Fruit fly (Drosophila melanogaster) whole organism, embryonic: ENCODE data around the gene RIOK2.

Experiments
- Atf-2 ChIP-seq: fragments of 200-800 bp; sonication (Bioruptor generic); optimal IDR thresholded peaks from 2 replicates; lab custom pipeline; 2016; ENCODE audit warnings: missing biosample characterization, missing genetic modification characterization
- Atf3 ChIP-seq: fragments of 200-800 bp; sonication (Bioruptor generic); optimal IDR thresholded peaks from 3 replicates; lab custom pipeline; 2016; ENCODE audit warnings: missing biosample characterization, missing genetic modification characterization
- BEAF-32 ChIP-seq: fragments of 200-800 bp; sonication (Bioruptor generic); optimal IDR thresholded peaks from 3 replicates; lab custom pipeline; 2017; ENCODE audit warnings: missing biosample characterization, missing genetic modification characterization, mild to moderate bottlenecking, moderate library complexity, missing genetic modification reagents
- CG10979 ChIP-seq: fragments of 200-800 bp; sonication (Bioruptor generic); optimal IDR thresholded peaks from 2 replicates; lab custom pipeline; 2018; ENCODE audit warnings: missing biosample characterization, mild to moderate bottlenecking, missing genetic modification characterization, moderate library complexity
- CG11398 ChIP-seq: fragments of 200-800 bp; sonication (Bioruptor generic); optimal IDR thresholded peaks from 2 replicates; lab custom pipeline; 2016; ENCODE audit warnings: missing biosample characterization, missing genetic modification characterization
- CG12299 ChIP-seq: fragments of 200-800 bp; sonication (Bioruptor generic); optimal IDR thresholded peaks from 2 replicates; lab custom pipeline; 2018; ENCODE audit warnings: missing biosample characterization, mild to moderate bottlenecking, missing genetic modification characterization
- CG13424 ChIP-seq: fragments of 200-800 bp; sonication (Bioruptor generic); optimal IDR thresholded peaks from 2 replicates; lab custom pipeline; 2019; ENCODE audit warnings: missing biosample characterization, mild to moderate bottlenecking, missing genetic modification characterization, moderate library complexity
- CG13624 ChIP-seq: fragments of 200-800 bp; sonication (Bioruptor generic); optimal IDR thresholded peaks from 2 replicates; lab custom pipeline; 2016; ENCODE audit warnings: missing biosample characterization, missing genetic modification characterization
- CG15269 ChIP-seq: fragments of 200-800 bp; sonication (Bioruptor generic); optimal IDR thresholded peaks from 2 replicates; lab custom pipeline; 2018; ENCODE audit warnings: missing biosample characterization, mild to moderate bottlenecking, missing genetic modification characterization, moderate library complexity
- CG18599 ChIP-seq: fragments of 200-800 bp; sonication (Bioruptor generic); optimal IDR thresholded peaks from 3 replicates; lab custom pipeline; 2017; ENCODE audit warnings: missing biosample characterization, missing genetic modification characterization, mild to moderate bottlenecking, moderate library complexity, missing genetic modification reagents
- CG3065 ChIP-seq: fragments of 200-800 bp; sonication (Bioruptor generic); optimal IDR thresholded peaks from 2 replicates; lab custom pipeline; 2016; ENCODE audit warnings: missing biosample characterization, missing genetic modification characterization
- CG32767 ChIP-seq: fragments of 200-800 bp; sonication (Bioruptor generic); IDR thresholded peaks from 2 replicates; pipeline ENCODE4 v1.3.6; 2022; ENCODE audit warnings: missing biosample characterization, missing genetic modification characterization
- CG32772 ChIP-seq: fragments of 200-800 bp; sonication (Bioruptor generic); IDR thresholded peaks from 2 replicates; pipeline ENCODE4 v1.3.6; 2022; ENCODE audit warnings: missing biosample characterization, missing genetic modification characterization
- CG34224 ChIP-seq: fragments of 200-800 bp; sonication (Bioruptor generic); IDR thresholded peaks from 3 replicates; pipeline ENCODE4 v1.3.6; 2022; ENCODE audit warnings: missing biosample characterization, missing genetic modification characterization; ENCODE audit not compliant: partially characterized antibody
- CG3847 ChIP-seq: fragments of 200-800 bp; sonication (Bioruptor generic); IDR thresholded peaks from 2 replicates; pipeline ENCODE4 v1.3.6; 2022; ENCODE audit warnings: missing biosample characterization, missing genetic modification characterization
- CG7271 ChIP-seq: fragments of 200-800 bp; sonication (Bioruptor generic); optimal IDR thresholded peaks from 2 replicates; lab custom pipeline; 2018; ENCODE audit warnings: missing biosample characterization, mild to moderate bottlenecking, missing genetic modification characterization, moderate library complexity
- CG7357 ChIP-seq: fragments of 200-800 bp; sonication (Bioruptor generic); IDR thresholded peaks from 3 replicates; pipeline ENCODE4 v1.3.6; 2022; ENCODE audit warnings: missing biosample characterization, missing genetic modification characterization
- CG7839 ChIP-seq: fragments of 200-800 bp; sonication (Bioruptor generic); optimal IDR thresholded peaks from 3 replicates; lab custom pipeline; 2018; ENCODE audit warnings: missing biosample characterization, mild to moderate bottlenecking, missing genetic modification characterization, moderate library complexity
- CG8089 ChIP-seq: fragments of 200-800 bp; sonication (Bioruptor generic); optimal IDR thresholded peaks from 3 replicates; lab custom pipeline; 2016; ENCODE audit warnings: missing biosample characterization, missing genetic modification characterization
- CG8281 ChIP-seq: fragments of 200-800 bp; sonication (Bioruptor generic); optimal IDR thresholded peaks from 2 replicates; lab custom pipeline; 2018; ENCODE audit warnings: missing biosample characterization, mild to moderate bottlenecking, missing genetic modification characterization, moderate library complexity
- CG8944 ChIP-seq: fragments of 200-800 bp; sonication (Bioruptor generic); optimal IDR thresholded peaks from 3 replicates; lab custom pipeline; 2016; ENCODE audit warnings: missing biosample characterization, missing genetic modification characterization
- CG9932 ChIP-seq: fragments of 200-800 bp; sonication (Bioruptor generic); IDR thresholded peaks from 2 replicates; pipeline ENCODE4 v1.3.6; 2022; ENCODE audit warnings: missing biosample characterization, missing genetic modification characterization
- D ChIP-seq, 2 experiments: fragments of 200-800 bp in 1 of 2; fragments of >200 bp in 1 of 2; sonication (Bioruptor generic) in 1 of 2; optimal IDR thresholded peaks; 2 replicates in 1 of 2; 3 replicates in 1 of 2; lab custom pipeline; 2017; ENCODE audit warnings: mild to moderate bottlenecking in 1 of 2, missing biosample characterization in 1 of 2, missing genetic modification characterization in 1 of 2, missing genetic modification reagents in 1 of 2
- Dip2 ChIP-seq: fragments of 200-800 bp; sonication (Bioruptor generic); IDR thresholded peaks from 2 replicates; pipeline ENCODE4 v1.3.6; 2022; ENCODE audit warnings: missing biosample characterization, missing genetic modification characterization
- Fer3 ChIP-seq: fragments of 200-800 bp; sonication (Bioruptor generic); optimal IDR thresholded peaks from 2 replicates; lab custom pipeline; 2018; ENCODE audit warnings: missing biosample characterization, mild to moderate bottlenecking, missing genetic modification characterization, moderate library complexity
- Gsc ChIP-seq: fragments of 200-800 bp; sonication (Bioruptor generic); IDR thresholded peaks from 2 replicates; pipeline ENCODE4 v1.3.6; 2022; ENCODE audit warnings: missing biosample characterization, missing genetic modification characterization
- Gug ChIP-seq: fragments of 200-800 bp; sonication (Bioruptor generic); IDR thresholded peaks from 4 replicates; pipeline ENCODE4 v1.3.6; 2022; ENCODE audit warnings: missing biosample characterization, missing genetic modification characterization
- H15 ChIP-seq: fragments of 200-800 bp; sonication (Bioruptor generic); IDR thresholded peaks from 3 replicates; pipeline ENCODE4 v1.3.6; 2022; ENCODE audit warnings: missing biosample characterization, missing genetic modification characterization
- Hand ChIP-seq: fragments of 200-800 bp; sonication (Bioruptor generic); optimal IDR thresholded peaks from 2 replicates; lab custom pipeline; 2017; ENCODE audit warnings: mild to moderate bottlenecking, missing biosample characterization, missing genetic modification reagents, missing genetic modification characterization
- Hr39 ChIP-seq: fragments of >200 bp; optimal IDR thresholded peaks from 2 replicates; lab custom pipeline; 2017
- Mad ChIP-seq: fragments of 200-800 bp; sonication (Bioruptor generic); optimal IDR thresholded peaks from 2 replicates; lab custom pipeline; 2016; ENCODE audit warnings: missing biosample characterization, missing genetic modification characterization
- Nf-YC ChIP-seq: fragments of 200-800 bp; optimal IDR thresholded peaks from 3 replicates; lab custom pipeline; 2019; ENCODE audit warnings: missing biosample characterization, mild to moderate bottlenecking, missing genetic modification characterization, moderate library complexity
- Usf ChIP-seq: fragments of 200-800 bp; sonication (Bioruptor generic); optimal IDR thresholded peaks from 2 replicates; lab custom pipeline; 2017; ENCODE audit warnings: missing genotype, missing biosample characterization, missing genetic modification characterization
- corto ChIP-seq: fragments of 200-800 bp; sonication (Bioruptor generic); optimal IDR thresholded peaks from 2 replicates; lab custom pipeline; 2016; ENCODE audit warnings: missing biosample characterization, mild to moderate bottlenecking, missing genetic modification characterization, moderate library complexity
- crc ChIP-seq: fragments of 200-800 bp; sonication (Bioruptor generic); optimal IDR thresholded peaks from 2 replicates; lab custom pipeline; 2016; ENCODE audit warnings: missing biosample characterization, missing genetic modification characterization
- dati ChIP-seq: fragments of 200-800 bp; sonication (Bioruptor generic); IDR thresholded peaks from 2 replicates; pipeline ENCODE4 v1.3.6; 2022; ENCODE audit warnings: missing biosample characterization, missing genetic modification characterization
- disco-r ChIP-seq: fragments of 200-800 bp; sonication (Bioruptor generic); optimal IDR thresholded peaks from 2 replicates; lab custom pipeline; 2016; ENCODE audit warnings: missing biosample characterization, missing genetic modification characterization
- grau ChIP-seq: fragments of 200-800 bp; optimal IDR thresholded peaks from 3 replicates; lab custom pipeline; 2019; ENCODE audit warnings: missing biosample characterization, mild to moderate bottlenecking, missing genetic modification characterization, moderate library complexity
- her ChIP-seq: fragments of 200-800 bp; sonication (Bioruptor generic); optimal IDR thresholded peaks from 2 replicates; lab custom pipeline; 2016; ENCODE audit warnings: missing biosample characterization, missing genetic modification characterization
- jumu ChIP-seq: fragments of 200-800 bp; sonication (Bioruptor generic); optimal IDR thresholded peaks from 3 replicates; lab custom pipeline; 2016; ENCODE audit warnings: missing biosample characterization, missing genetic modification characterization
- kah ChIP-seq: fragments of 200-800 bp; sonication (Bioruptor generic); optimal IDR thresholded peaks from 2 replicates; lab custom pipeline; 2018; ENCODE audit warnings: missing biosample characterization, mild to moderate bottlenecking, missing genetic modification characterization
- klu ChIP-seq: fragments of 200-800 bp; sonication (Bioruptor generic); IDR thresholded peaks from 2 replicates; pipeline ENCODE4 v1.3.6; 2022; ENCODE audit warnings: missing biosample characterization, missing genetic modification characterization
- mam ChIP-seq: fragments of 200-800 bp; sonication (Bioruptor generic); optimal IDR thresholded peaks from 3 replicates; lab custom pipeline; 2016; ENCODE audit warnings: missing biosample characterization, missing genetic modification characterization
- phol ChIP-seq: fragments of 200-800 bp; sonication (Bioruptor generic); optimal IDR thresholded peaks from 3 replicates; lab custom pipeline; 2018; ENCODE audit warnings: missing biosample characterization, mild to moderate bottlenecking, missing genetic modification characterization, moderate library complexity
- ranshi ChIP-seq: fragments of 200-800 bp; sonication (Bioruptor generic); IDR thresholded peaks from 2 replicates; pipeline ENCODE4 v1.3.6; 2022; ENCODE audit warnings: missing biosample characterization, missing genetic modification characterization
- sc ChIP-seq, 3 experiments: fragments of >200 bp in 2 of 3; fragments of 200-800 bp in 1 of 3; sonication (Bioruptor generic) in 1 of 3; optimal IDR thresholded peaks; 2 replicates in 2 of 3; 3 replicates in 1 of 3; lab custom pipeline; 2017; ENCODE audit warnings: mild to moderate bottlenecking in 1 of 3, missing biosample characterization in 1 of 3, missing genetic modification characterization in 1 of 3, missing genetic modification reagents in 1 of 3
- sens ChIP-seq: fragments of 200-800 bp; sonication (Bioruptor generic); peaks from one replicate; lab custom pipeline; 2016; ENCODE audit warnings: missing biosample characterization, missing genetic modification characterization
- shn ChIP-seq: fragments of 200-800 bp; sonication (Bioruptor generic); optimal IDR thresholded peaks from 3 replicates; lab custom pipeline; 2016; ENCODE audit warnings: missing biosample characterization, missing genetic modification characterization
- sna ChIP-seq: fragments of 200-800 bp; sonication (Bioruptor generic); IDR thresholded peaks from 2 replicates; pipeline ENCODE4 v1.3.6; 2022; ENCODE audit warnings: missing biosample characterization, missing genetic modification characterization; ENCODE audit not compliant: partially characterized antibody
- vnd ChIP-seq: fragments of 200-800 bp; sonication (Bioruptor generic); IDR thresholded peaks from 3 replicates; pipeline ENCODE4 v1.3.6; 2022; ENCODE audit warnings: missing biosample characterization, missing genetic modification characterization; ENCODE audit not compliant: partially characterized antibody
- zfh1 ChIP-seq: fragments of 200-800 bp; sonication (Bioruptor generic); IDR thresholded peaks from 3 replicates; pipeline ENCODE4 v1.3.6; 2022; ENCODE audit warnings: missing biosample characterization, missing genetic modification characterization

RIOK2 gene

dm6 chr3R:25292864-25293284 is 27.2 kb downstream of the RIOK2 start, which contains the start of gene CG31098 (continued):
- TF ChIP-seq CG34224 (GFP tag; lab: Robert Waterston, UW) (peak; percentile 49; the same call in 1 of the 3 replicates), Atf-2 (GFP tag; lab: Kevin White, UChicago) (no peak), Dip2 (GFP tag; lab: Robert Waterston, UW) (no peak), CG8944 (no peak), kah (GFP tag; lab: Kevin White, UChicago) (no peak), CG7357 (GFP tag; lab: Robert Waterston, UW) (no peak), CG3847 (GFP tag; lab: Robert Waterston, UW) (no peak; the same call in 1 of the 2 replicates), CG7271 (tag; lab: Kevin White, UChicago) (no peak), zfh1 (GFP tag; lab: Robert Waterston, UW) (no peak), CG11398 (no peak), CG13424 (tag; lab: Kevin White, UChicago) (peak; percentile 12), D (optimal IDR thresholded peaks at IDR 0.05; lab: Kevin White, UChicago) (no peak), D (GFP tag; optimal IDR thresholded peaks at IDR 0.05; lab: Kevin White, UChicago) (no peak), Atf3 (no peak), mam (GFP tag; lab: Kevin White, UChicago) (no peak), CG7839 (no peak), corto (peak; percentile 61), CG32767 (GFP tag; lab: Robert Waterston, UW) (peak; percentile 78), sc (optimal IDR thresholded peaks at IDR 0.05; lab: Kevin White, UChicago) (no peak), sc (GFP tag; optimal IDR thresholded peaks at IDR 0.05; lab: Kevin White, UChicago) (no peak), Fer3 (tag; lab: Kevin White, UChicago) (no peak), Nf-YC (tag; lab: Kevin White, UChicago) (no peak), her (GFP tag; lab: Kevin White, UChicago) (no peak), Hand (peak; percentile 14), crc (no peak), CG8089 (GFP tag; lab: Kevin White, UChicago) (no peak), ranshi (GFP tag; lab: Robert Waterston, UW) (no peak; the same call in 1 of the 2 replicates), Usf (GFP tag; lab: Kevin White, UChicago) (no peak), H15 (no peak), CG15269 (peak; percentile 50), shn (GFP tag; lab: Kevin White, UChicago) (no peak), CG13624 (no peak), sens (GFP tag; lab: Kevin White, UChicago) (peak; percentile 20), Gug (GFP tag; lab: Robert Waterston, UW) (no peak), BEAF-32 (GFP tag; lab: Kevin White, UChicago) (no peak), CG12299 (tag; lab: Kevin White, UChicago) (peak; percentile 35), sna (no peak), CG10979 (tag; lab: Kevin White, UChicago) (no peak), CG32772 (GFP tag; lab: Robert Waterston, UW) (no peak), CG9932 (GFP tag; lab: Robert Waterston, UW) (no peak), CG18599 (GFP tag; lab: Kevin White, UChicago) (peak; percentile 48), phol (no peak), jumu (no peak), disco-r (GFP tag; lab: Kevin White, UChicago) (no peak), Mad (GFP tag; lab: Kevin White, UChicago) (no peak), CG3065 (GFP tag; lab: Kevin White, UChicago) (no peak), dati (GFP tag; lab: Robert Waterston, UW) (no peak), vnd (no peak), Hr39 (lab: Kevin White, UChicago) (no peak), klu (GFP tag; lab: Robert Waterston, UW) (no peak), CG8281 (no peak), grau (tag; lab: Kevin White, UChicago) (peak; percentile 84), Gsc (GFP tag; lab: Robert Waterston, UW) (no peak)
